Worm (Caenorhabditis elegans) whole organism, mixed stage, embryonic: ENCODE results near the gene srsx-8.

Experiments
- M03D4.4 ChIP-seq: sonication (generic microtip); optimal IDR thresholded peaks from 2 replicates; lab custom pipeline; 2017; ENCODE audit warnings: mild to moderate bottlenecking, missing genetic modification characterization, missing compliant biosample characterization
- blmp-1 ChIP-seq: fragments of 150-350 bp; optimal IDR thresholded peaks from 2 replicates; lab custom pipeline; 2014; ENCODE audit warnings: missing biosample characterization, missing genetic modification characterization
- ces-1 ChIP-seq: fragments of 150-350 bp; optimal IDR thresholded peaks from 2 replicates; lab custom pipeline; 2014; ENCODE audit warnings: missing biosample characterization, missing genetic modification reagents, missing genetic modification characterization
- drap-1 ChIP-seq: fragments of 200-800 bp; sonication (Bioruptor generic); optimal IDR thresholded peaks from 3 replicates; lab custom pipeline; 2018; ENCODE audit warnings: mild to moderate bottlenecking, missing genetic modification characterization, missing compliant biosample characterization
- elt-3 ChIP-seq: fragments of 150-350 bp; optimal IDR thresholded peaks from 2 replicates; lab custom pipeline; 2014; ENCODE audit warnings: missing biosample characterization, missing genetic modification characterization
- hlh-1 ChIP-seq: fragments of 150-350 bp; optimal IDR thresholded peaks from 2 replicates; lab custom pipeline; 2014; ENCODE audit warnings: missing biosample characterization, missing genetic modification reagents, missing genetic modification characterization
- lsy-2 ChIP-seq: fragments of 150-350 bp; optimal IDR thresholded peaks from 2 replicates; lab custom pipeline; 2014; ENCODE audit warnings: missing biosample characterization, missing genetic modification characterization
- nhr-12 ChIP-seq: fragments of 150-350 bp; optimal IDR thresholded peaks from 2 replicates; lab custom pipeline; 2014; ENCODE audit warnings: missing biosample characterization, missing genetic modification characterization
- nhr-28 ChIP-seq: fragments of 150-350 bp; optimal IDR thresholded peaks from 2 replicates; lab custom pipeline; 2014; ENCODE audit warnings: missing biosample characterization, missing genetic modification characterization
- pha-4 ChIP-seq: fragments of 150-350 bp; optimal IDR thresholded peaks from 2 replicates; lab custom pipeline; 2018; ENCODE audit warnings: missing biosample characterization, missing genetic modification reagents, missing genetic modification characterization
- tbx-8 ChIP-seq: fragments of 200-800 bp; sonication (Bioruptor generic); optimal IDR thresholded peaks from 2 replicates; lab custom pipeline; 2018; ENCODE audit warnings: mild to moderate bottlenecking, missing genetic modification characterization, moderate library complexity, missing compliant biosample characterization
- unc-62 ChIP-seq: fragments of 150-350 bp; optimal IDR thresholded peaks from 2 replicates; lab custom pipeline; 2014; ENCODE audit warnings: missing biosample characterization, missing genetic modification reagents, missing genetic modification characterization
- zip-8 ChIP-seq: fragments of 150-350 bp; optimal IDR thresholded peaks from 2 replicates; lab custom pipeline; 2014; ENCODE audit warnings: missing biosample characterization, missing genetic modification characterization
- ztf-11 ChIP-seq: fragments of 150-350 bp; optimal IDR thresholded peaks from 2 replicates; lab custom pipeline; 2014; ENCODE audit warnings: missing biosample characterization, missing genetic modification characterization

ce11 chrV:1531159-1531558, 21.7 kb downstream of the srsx-8 start, which contains the start of gene K02H11.4:
- TF ChIP-seq zip-8 (tag; lab: Kevin White, UChicago), result no peak
- TF ChIP-seq M03D4.4, result no peak
- TF ChIP-seq elt-3 (tag; lab: Kevin White, UChicago), result no peak
- TF ChIP-seq nhr-12 (tag; lab: Kevin White, UChicago), result no peak
- TF ChIP-seq ces-1 (GFP tag; lab: Kevin White, UChicago), result no peak
- no peak for TF ChIP-seq lsy-2
- no peak for TF ChIP-seq tbx-8 (GFP tag; lab: Kevin White, UChicago)
- no peak for TF ChIP-seq pha-4 (tag; lab: Kevin White, UChicago)
- no peak for TF ChIP-seq unc-62
- TF ChIP-seq blmp-1 (tag; lab: Kevin White, UChicago), result no peak
- TF ChIP-seq drap-1 (GFP tag; lab: Kevin White, UChicago), result no peak
- TF ChIP-seq hlh-1, result no peak
- no peak for TF ChIP-seq ztf-11 (tag; lab: Kevin White, UChicago)
- no peak for TF ChIP-seq nhr-28 (tag; lab: Kevin White, UChicago)
